Worm (Caenorhabditis elegans) whole organism, L3 larva: ENCODE measurements around the gene T10B9.9.

Source experiments
- R02D3.7 ChIP-seq: fragments of 150-350 bp; optimal IDR thresholded peaks from 2 replicates; lab custom pipeline; 2014; ENCODE audit warnings: missing biosample characterization, missing genetic modification characterization
- ceh-16 ChIP-seq: sonication (generic microtip); optimal IDR thresholded peaks from 2 replicates; lab custom pipeline; 2017; ENCODE audit warnings: missing biosample characterization, missing genetic modification characterization
- ceh-28 ChIP-seq: fragments of 150-350 bp; optimal IDR thresholded peaks from 2 replicates; lab custom pipeline; 2014; ENCODE audit warnings: missing biosample characterization, missing genetic modification reagents, missing genetic modification characterization
- ceh-9 ChIP-seq: sonication (generic microtip); optimal IDR thresholded peaks from 2 replicates; lab custom pipeline; 2018; ENCODE audit warnings: missing biosample characterization, missing genetic modification characterization
- daf-12 ChIP-seq: fragments of 150-350 bp; optimal IDR thresholded peaks from 2 replicates; lab custom pipeline; 2014; ENCODE audit warnings: missing biosample characterization, missing genetic modification reagents, missing genetic modification characterization
- egl-27 ChIP-seq: sonication (generic microtip); optimal IDR thresholded peaks from 4 replicates; lab custom pipeline; 2017; ENCODE audit warnings: missing biosample characterization, missing genetic modification reagents, missing genetic modification characterization
- elt-2 ChIP-seq: sonication (generic microtip); optimal IDR thresholded peaks from 2 replicates; lab custom pipeline; 2016; ENCODE audit warnings: missing genetic modification reagents, mild to moderate bottlenecking, missing genetic modification characterization, missing compliant biosample characterization
- fkh-10 ChIP-seq: sonication (generic microtip); optimal IDR thresholded peaks from 2 replicates; lab custom pipeline; 2017; ENCODE audit warnings: missing biosample characterization, missing genetic modification reagents, missing genetic modification characterization
- fkh-2 ChIP-seq: fragments of 150-350 bp; optimal IDR thresholded peaks from 2 replicates; lab custom pipeline; 2014; ENCODE audit warnings: missing biosample characterization, missing genetic modification reagents, missing genetic modification characterization
- fos-1 ChIP-seq: fragments of 150-350 bp; optimal IDR thresholded peaks from 2 replicates; lab custom pipeline; 2014; ENCODE audit warnings: missing biosample characterization, missing genetic modification characterization
- hmg-11 ChIP-seq: sonication (generic microtip); optimal IDR thresholded peaks from 2 replicates; lab custom pipeline; 2016; ENCODE audit warnings: missing genetic modification characterization, missing compliant biosample characterization
- lin-39 ChIP-seq: fragments of 150-350 bp; optimal IDR thresholded peaks from 2 replicates; lab custom pipeline; 2018; ENCODE audit warnings: missing biosample characterization, missing genetic modification reagents, missing genetic modification characterization
- mdl-1 ChIP-seq: fragments of 150-350 bp; optimal IDR thresholded peaks from 2 replicates; lab custom pipeline; 2014; ENCODE audit warnings: missing biosample characterization, missing genetic modification characterization
- nfya-1 ChIP-seq: sonication (generic microtip); optimal IDR thresholded peaks from 2 replicates; lab custom pipeline; 2017; ENCODE audit warnings: missing genetic modification characterization, mild to moderate bottlenecking, missing compliant biosample characterization, antibody characterized with exemption, moderate library complexity; ENCODE audit not compliant: insufficient read depth
- nhr-11 ChIP-seq: fragments of 150-350 bp; optimal IDR thresholded peaks from 2 replicates; lab custom pipeline; 2014; ENCODE audit warnings: missing biosample characterization, missing genetic modification characterization
- nhr-12 ChIP-seq: fragments of 150-350 bp; optimal IDR thresholded peaks from 2 replicates; lab custom pipeline; 2014; ENCODE audit warnings: missing biosample characterization, missing genetic modification characterization
- nhr-23 ChIP-seq: fragments of 150-350 bp; optimal IDR thresholded peaks from 2 replicates; lab custom pipeline; 2014; ENCODE audit warnings: missing biosample characterization, missing genetic modification reagents, missing genetic modification characterization
- nhr-237 ChIP-seq: fragments of 150-350 bp; optimal IDR thresholded peaks from 2 replicates; lab custom pipeline; 2014; ENCODE audit warnings: missing biosample characterization, missing genetic modification characterization
- nhr-28 ChIP-seq: fragments of 150-350 bp; optimal IDR thresholded peaks from 2 replicates; lab custom pipeline; 2014; ENCODE audit warnings: missing biosample characterization, missing genetic modification characterization
- nhr-43 ChIP-seq: sonication (generic microtip); optimal IDR thresholded peaks from 2 replicates; lab custom pipeline; 2016; ENCODE audit warnings: mild to moderate bottlenecking, missing genetic modification characterization, missing compliant biosample characterization; ENCODE audit not compliant: poor library complexity, severe bottlenecking
- nhr-76 ChIP-seq: fragments of 150-350 bp; sonication (generic microtip); optimal IDR thresholded peaks from 5 replicates; lab custom pipeline; 2014; ENCODE audit warnings: missing biosample characterization, missing genetic modification characterization
- pha-4 ChIP-seq: fragments of 150-350 bp; optimal IDR thresholded peaks from 2 replicates; lab custom pipeline; 2014; ENCODE audit warnings: missing biosample characterization, missing genetic modification reagents, missing genetic modification characterization
- pqm-1 ChIP-seq: fragments of 150-350 bp; optimal IDR thresholded peaks from 2 replicates; lab custom pipeline; 2017; ENCODE audit warnings: missing biosample characterization, missing genetic modification characterization, inconsistent platforms
- snpc-4 ChIP-seq: fragments of 150-350 bp; optimal IDR thresholded peaks from 2 replicates; lab custom pipeline; 2014; ENCODE audit warnings: missing biosample characterization, missing genetic modification characterization
- tbx-2 ChIP-seq: sonication (generic microtip); optimal IDR thresholded peaks from 2 replicates; lab custom pipeline; 2016; ENCODE audit warnings: mild to moderate bottlenecking, missing genetic modification characterization, missing compliant biosample characterization
- unc-39 ChIP-seq: sonication (generic microtip); optimal IDR thresholded peaks from 4 replicates; lab custom pipeline; 2017; ENCODE audit warnings: missing biosample characterization, missing genetic modification characterization
- unc-62 ChIP-seq: fragments of 150-350 bp; sonication (generic microtip); optimal IDR thresholded peaks from 4 replicates; lab custom pipeline; 2014; ENCODE audit warnings: missing biosample characterization, missing genetic modification reagents, missing genetic modification characterization
- ztf-4 ChIP-seq: fragments of 150-350 bp; optimal IDR thresholded peaks from 2 replicates; lab custom pipeline; 2014; ENCODE audit warnings: missing biosample characterization, missing genetic modification characterization

The T10B9.9 gene

ce11 chrII:9774653-9775052, 1.0 kb downstream of the T10B9.9 start (continued):
- TF ChIP-seq egl-27 = no peak

- TF ChIP-seq nfya-1 (peak; percentile 22), fkh-2 (no peak)
Measured at ce11 chrII:9773892-9774581, 1.7 kb downstream of the T10B9.9 start, which contains the start of gene ZK1321.4. ZK1321.4 (minus strand) TSS chrII:9773942.

- TF ChIP-seq nhr-43 (tag; lab: Kevin White, UChicago) (peak; percentile 30), ceh-16 (tag; lab: Kevin White, UChicago) (no peak), pha-4 (peak; percentile 66), R02D3.7 (tag; lab: Kevin White, UChicago) (peak; percentile 13), elt-2 (peak; percentile 76), nfya-1 (peak; percentile 86), hmg-11 (tag; lab: Kevin White, UChicago) (peak; percentile 73), lin-39 (tag; lab: Kevin White, UChicago) (no peak), unc-39 (tag; lab: Kevin White, UChicago) (no peak), snpc-4 (tag; lab: Kevin White, UChicago) (peak; percentile 36), fkh-2 (no peak), nhr-23 (tag; lab: Kevin White, UChicago) (peak; percentile 12), ceh-28 (peak; percentile 20), pqm-1 (tag; lab: Kevin White, UChicago) (peak; percentile 78)
Measured at ce11 chrII:9769797-9770520, 5.7 kb downstream of the T10B9.9 start, which contains the start of gene aqp-10. aqp-10 (minus strand) TSS chrII:9769847.

- TF ChIP-seq nfya-1 (no peak), fos-1 (tag; lab: Kevin White, UChicago) (no peak), nhr-12 (tag; lab: Kevin White, UChicago) (no peak), nhr-76 (tag; lab: Kevin White, UChicago) (no peak), snpc-4 (tag; lab: Kevin White, UChicago) (no peak), daf-12 (tag; lab: Kevin White, UChicago) (no peak), tbx-2 (no peak), elt-2 (no peak)
- TF ChIP-seq, all 47 proteins: peak for 0
Measured at ce11 chrII:9764696-9765095, 11.0 kb downstream of the T10B9.9 start.

ce11 chrII:9759382-9759781, 16.3 kb downstream of the T10B9.9 start:
- TF ChIP-seq nfya-1 = peak; percentile 26
- TF ChIP-seq nhr-28 (tag; lab: Kevin White, UChicago) = no peak
- no peak for TF ChIP-seq ztf-4 (tag; lab: Kevin White, UChicago)
- no peak for TF ChIP-seq ceh-9 (tag; lab: Kevin White, UChicago)
- TF ChIP-seq mdl-1 = no peak
- peak; percentile 60 for TF ChIP-seq nhr-11 (tag; lab: Kevin White, UChicago)
- no peak for TF ChIP-seq nhr-237 (tag; lab: Kevin White, UChicago)

ce11 chrII:9757651-9758282, 17.9 kb downstream of the T10B9.9 start, which contains the start of gene shk-1:
shk-1 (plus strand) TSS chrII:9758232.
- TF ChIP-seq nhr-11 (tag; lab: Kevin White, UChicago) (peak; percentile 40), nfya-1 (peak; percentile 31), tbx-2 (no peak)

ce11 chrII:9755425-9755824, 20.3 kb downstream of the T10B9.9 start:
- no peak for TF ChIP-seq snpc-4 (tag; lab: Kevin White, UChicago)
- TF ChIP-seq egl-27 = no peak
- TF ChIP-seq fkh-10 = peak; percentile 45
- TF ChIP-seq unc-62 (GFP tag; lab: Kevin White, UChicago) = no peak
- no peak for TF ChIP-seq ceh-28
